Fruit fly (Drosophila melanogaster): ENCODE data around the gene Mipp1.
A peak's percentile ranks its signal among the peaks of the same experiment; 100 is the strongest.

The Mipp1 gene

DNA sequence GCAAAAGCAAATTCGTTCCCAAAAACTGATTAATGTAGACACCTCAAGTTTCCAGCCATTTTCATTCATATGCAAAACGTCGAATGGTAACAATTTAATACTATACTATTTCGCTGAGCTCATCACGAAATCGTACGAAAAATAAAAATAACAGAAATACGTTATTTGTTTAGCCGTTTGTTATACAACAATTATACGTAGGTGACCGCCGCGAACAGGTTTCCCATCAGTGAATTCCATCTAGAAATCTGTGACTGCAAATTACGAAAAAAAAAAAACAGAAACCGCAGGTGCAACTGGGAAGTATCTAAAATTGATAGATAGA is 1.4 kb downstream of the Mipp1 start:
- TF ChIP-seq CG8159 (tag; optimal IDR thresholded peaks at IDR 0.05): no peak
- TF ChIP-seq CG34367 (tag; optimal IDR thresholded peaks at IDR 0.05): no peak
- no peak for TF ChIP-seq CG14655 (GFP tag; optimal IDR thresholded peaks at IDR 0.05)
- no peak for TF ChIP-seq gl (tag; optimal IDR thresholded peaks at IDR 0.05)
- TF ChIP-seq Ets98B (GFP tag; IDR thresholded peaks at IDR 0.05): no peak
- no peak for TF ChIP-seq CG12605 (GFP tag; IDR thresholded peaks at IDR 0.05)
- TF ChIP-seq CG10348 (GFP tag; IDR thresholded peaks at IDR 0.05): no peak
- no peak for TF ChIP-seq CG8301 (tag; optimal IDR thresholded peaks at IDR 0.05)
- TF ChIP-seq fd96Ca (GFP tag; IDR thresholded peaks at IDR 0.05): no peak
- TF ChIP-seq CG32121 (GFP tag; IDR thresholded peaks at IDR 0.05): no peak

DNA sequence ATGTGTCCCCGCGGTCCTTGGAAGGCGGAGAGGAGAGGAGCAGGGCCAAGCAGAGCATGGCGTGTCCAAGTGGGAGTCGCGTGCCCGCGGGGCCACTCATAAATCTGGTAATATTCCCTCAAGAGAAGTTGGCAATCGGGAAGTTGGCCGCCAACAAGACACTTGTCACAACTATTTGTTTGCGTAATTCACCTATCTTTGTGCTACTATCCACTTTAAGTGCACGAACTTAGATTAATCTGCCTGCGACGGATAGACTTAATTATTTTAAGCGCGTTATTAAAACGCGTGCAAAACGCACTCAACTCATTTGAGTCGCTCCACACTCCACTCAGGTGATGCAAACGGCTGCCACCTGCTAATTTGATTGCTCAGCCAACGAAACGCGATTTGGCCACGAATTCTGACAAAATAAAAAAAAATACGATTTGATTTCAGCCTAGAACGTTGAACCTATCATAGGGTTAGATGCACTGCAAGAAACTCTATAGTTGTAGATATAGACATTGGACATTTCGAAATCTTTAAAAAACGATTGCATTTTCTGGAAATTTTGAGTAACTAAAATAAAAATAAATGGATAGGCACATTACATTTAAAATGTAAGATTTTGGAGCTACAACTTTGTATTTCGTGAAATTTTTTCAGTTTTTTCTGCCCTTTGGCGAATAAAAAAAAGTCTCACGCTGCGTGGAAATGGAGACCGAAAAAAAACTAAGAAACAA is 2.0 kb downstream of the Mipp1 start:
- no peak for TF ChIP-seq EcR (GFP tag; optimal IDR thresholded peaks at IDR 0.05)
- 0 out of 3 replicates have a peak, but pooled peaks have one; percentile 6 for TF ChIP-seq CG4496 (GFP tag; IDR thresholded peaks at IDR 0.05)
- no peak for TF ChIP-seq CG14655 (GFP tag; optimal IDR thresholded peaks at IDR 0.05)
- TF ChIP-seq rn (GFP tag; IDR thresholded peaks at IDR 0.05): no peak
- peak; percentile 7 for TF ChIP-seq CG8301 (tag; optimal IDR thresholded peaks at IDR 0.05)
- TF ChIP-seq CG15710 (tag; optimal IDR thresholded peaks at IDR 0.05): no peak
- no peak for TF ChIP-seq Snoo (tag; optimal IDR thresholded peaks at IDR 0.05)
- TF ChIP-seq CG8159 (tag; optimal IDR thresholded peaks at IDR 0.05): no peak
- no peak for TF ChIP-seq gl (tag; optimal IDR thresholded peaks at IDR 0.05)

dm6 chr3L:16569456-16569855 is 3.7 kb downstream of the Mipp1 start:
- TF ChIP-seq CG14655 (GFP tag; optimal IDR thresholded peaks at IDR 0.05) (no peak), CG10348 (GFP tag; IDR thresholded peaks at IDR 0.05) (no peak), CG8159 (tag; optimal IDR thresholded peaks at IDR 0.05) (no peak), fd96Ca (GFP tag; IDR thresholded peaks at IDR 0.05) (no peak), CG13204 (GFP tag; optimal IDR thresholded peaks at IDR 0.05) (no peak), CG32121 (GFP tag; IDR thresholded peaks at IDR 0.05) (no peak), Pif1B (GFP tag; optimal IDR thresholded peaks at IDR 0.05) (no peak)

DNA sequence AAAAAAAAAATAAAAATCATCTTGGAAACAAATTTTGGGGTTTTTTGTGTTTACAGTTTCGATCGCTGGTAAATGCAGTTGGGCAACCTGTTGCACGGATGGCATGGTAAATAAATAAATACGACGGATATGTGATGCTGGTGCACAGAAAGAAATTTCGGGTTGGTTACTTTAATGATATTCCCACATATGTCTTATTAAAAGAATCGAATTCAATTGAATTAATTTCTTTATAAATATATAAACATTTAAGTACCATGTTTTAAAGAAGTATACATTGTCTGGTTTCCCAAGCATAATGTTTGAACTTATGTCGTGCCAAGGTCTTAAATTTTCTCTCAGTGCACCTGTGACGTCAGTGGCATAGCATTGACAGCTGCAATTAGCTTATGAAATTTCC is 5.6 kb downstream of the Mipp1 start:
- TF ChIP-seq CG4496 (GFP tag; IDR thresholded peaks at IDR 0.05) (no peak), CG13204 (GFP tag; optimal IDR thresholded peaks at IDR 0.05) (no peak), CG32121 (GFP tag; IDR thresholded peaks at IDR 0.05) (0 out of 2 replicates have a peak, but pooled peaks have one; percentile 20), CG14655 (GFP tag; optimal IDR thresholded peaks at IDR 0.05) (peak; percentile 16)

dm6 chr3L:16566700-16567221 is 6.4 kb downstream of the Mipp1 start, which contains the start of gene UQCR-6.4L:
TSS of gene UQCR-6.4L (plus strand) at chr3L:16566750.
- TF ChIP-seq CG8301 (tag; optimal IDR thresholded peaks at IDR 0.05) (no peak), CG8159 (tag; optimal IDR thresholded peaks at IDR 0.05) (no peak), CG17806 (tag; optimal IDR thresholded peaks at IDR 0.05) (no peak), Pif1B (GFP tag; optimal IDR thresholded peaks at IDR 0.05) (no peak), CG14655 (GFP tag; optimal IDR thresholded peaks at IDR 0.05) (no peak), D1 (tag; optimal IDR thresholded peaks at IDR 0.05) (no peak), CG4496 (GFP tag; IDR thresholded peaks at IDR 0.05) (no peak), CG15710 (tag; optimal IDR thresholded peaks at IDR 0.05) (no peak), CG9948 (tag; optimal IDR thresholded peaks at IDR 0.05) (no peak), rn (GFP tag; IDR thresholded peaks at IDR 0.05) (no peak), CG34367 (tag; optimal IDR thresholded peaks at IDR 0.05) (no peak)

- TF ChIP-seq Ets98B (GFP tag; IDR thresholded peaks at IDR 0.05): no peak
These were observed 7.0 kb downstream of the Mipp1 start for dm6 chr3L:16566093-16566492.

DNA sequence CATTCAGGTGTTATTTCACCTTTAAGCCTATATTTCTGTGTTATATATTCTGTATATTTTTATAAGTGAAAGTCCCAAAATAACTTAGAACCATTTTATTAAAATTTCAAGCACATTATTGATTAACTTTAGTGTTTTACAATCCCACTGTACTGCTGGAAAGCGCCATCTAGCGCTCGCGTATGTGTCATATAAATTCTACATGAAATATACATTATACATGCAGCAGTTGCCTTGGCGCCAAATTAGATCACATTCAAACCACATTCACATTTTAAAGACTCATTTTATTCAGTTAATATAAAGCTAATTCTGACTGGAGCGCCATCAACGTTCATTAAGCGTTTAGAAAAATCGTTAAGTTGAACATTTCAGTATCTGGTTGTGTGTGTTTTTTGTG is 9.8 kb downstream of the Mipp1 start:
- TF ChIP-seq CG8301 (tag; optimal IDR thresholded peaks at IDR 0.05): no peak
- TF ChIP-seq Pif1A (GFP tag; optimal IDR thresholded peaks at IDR 0.05): no peak
- TF ChIP-seq rn (GFP tag; IDR thresholded peaks at IDR 0.05): no peak
- TF ChIP-seq CG12605 (GFP tag; IDR thresholded peaks at IDR 0.05): no peak
- no peak for TF ChIP-seq Ets98B (GFP tag; IDR thresholded peaks at IDR 0.05)
- TF ChIP-seq CG10348 (GFP tag; IDR thresholded peaks at IDR 0.05): no peak
- no peak for TF ChIP-seq CG8159 (tag; optimal IDR thresholded peaks at IDR 0.05)
- no peak for TF ChIP-seq gl (tag; optimal IDR thresholded peaks at IDR 0.05)
- TF ChIP-seq CG32121 (GFP tag; IDR thresholded peaks at IDR 0.05): no peak
- TF ChIP-seq CG34367 (tag; optimal IDR thresholded peaks at IDR 0.05): no peak
- TF ChIP-seq CG15710 (tag; optimal IDR thresholded peaks at IDR 0.05): no peak
- TF ChIP-seq EcR (GFP tag; optimal IDR thresholded peaks at IDR 0.05): no peak
- no peak for TF ChIP-seq CG14655 (GFP tag; optimal IDR thresholded peaks at IDR 0.05)
- TF ChIP-seq CG17806 (tag; optimal IDR thresholded peaks at IDR 0.05): no peak
- no peak for TF ChIP-seq CG4496 (GFP tag; IDR thresholded peaks at IDR 0.05)
- TF ChIP-seq fd96Ca (GFP tag; IDR thresholded peaks at IDR 0.05): no peak
- no peak for TF ChIP-seq CG13204 (GFP tag; optimal IDR thresholded peaks at IDR 0.05)
- TF ChIP-seq Snoo (tag; optimal IDR thresholded peaks at IDR 0.05): no peak
- no peak for TF ChIP-seq Pif1B (GFP tag; optimal IDR thresholded peaks at IDR 0.05)
- TF ChIP-seq D1 (tag; optimal IDR thresholded peaks at IDR 0.05): no peak

Measured in whole organism, pupa.